Worm (Caenorhabditis elegans) whole organism, L4/young adult: ENCODE results near the gene mpdu-1.

Experiments
- W03F9.2 ChIP-seq: fragments of 150-350 bp; optimal IDR thresholded peaks from 2 replicates; lab custom pipeline; 2014; ENCODE audit warnings: missing biosample characterization, missing genetic modification characterization
- dao-5 ChIP-seq: sonication (generic microtip); optimal IDR thresholded peaks from 2 replicates; lab custom pipeline; 2016; ENCODE audit warnings: missing genotype, missing genetic modification characterization, moderate library complexity, missing compliant biosample characterization
- him-1 ChIP-seq: sonication (generic microtip); optimal IDR thresholded peaks from 2 replicates; lab custom pipeline; 2016; ENCODE audit warnings: missing genotype, missing genetic modification reagents, missing genetic modification characterization, missing compliant biosample characterization

DNA sequence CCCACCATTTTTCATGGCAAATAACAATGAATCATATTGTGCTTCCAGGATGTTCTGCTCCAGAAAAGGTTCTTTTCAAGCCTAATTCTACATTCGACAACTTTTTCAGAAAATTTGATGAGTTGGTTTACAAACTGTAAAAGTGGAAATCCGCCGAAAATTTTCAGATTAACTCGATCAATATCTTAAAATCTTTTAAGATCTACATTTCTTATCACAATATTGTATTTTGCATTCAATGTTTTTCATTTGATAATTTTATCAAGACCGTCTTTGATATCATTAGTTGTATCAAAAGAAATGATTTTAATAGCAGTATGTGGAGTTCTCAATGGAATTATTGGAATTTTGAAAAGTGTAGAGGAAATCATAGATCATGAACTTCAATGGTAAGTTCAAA lies 829 bp upstream of the mpdu-1 start, which contains the start of gene F38E1.6:
- TF ChIP-seq him-1, result no peak
- TF ChIP-seq dao-5 (tag; lab: Kevin White, UChicago), result no peak
- no peak for TF ChIP-seq W03F9.2 (tag; lab: Kevin White, UChicago)
